Fruit fly (Drosophila melanogaster) Kc167 (cell line): ENCODE measurements around the gene CG17764.

Source experiments
- Sin3A ChIP-seq: fragments of >200 bp; optimal IDR thresholded peaks from 2 replicates; lab custom pipeline; 2018; ENCODE audit warnings: missing external identifiers
- insv ChIP-seq: fragments of >200 bp; optimal IDR thresholded peaks from 3 replicates; lab custom pipeline; 2018; ENCODE audit warnings: missing external identifiers
- psq ChIP-seq: fragments of >200 bp; optimal IDR thresholded peaks from 2 replicates; lab custom pipeline; 2017; ENCODE audit warnings: missing external identifiers
- ttk ChIP-seq: sonication (Bioruptor generic); optimal IDR thresholded peaks from 2 replicates; lab custom pipeline; 2017; ENCODE audit warnings: missing external identifiers

dm6 chrX:5300623-5301283 lies 6.5 kb downstream of the CG17764 start:
- TF ChIP-seq insv (lab: Kevin White, UChicago) (no peak), Sin3A (lab: Kevin White, UChicago) (no peak), ttk (no peak), psq (lab: Kevin White, UChicago) (no peak)
